Fruit fly (Drosophila melanogaster) whole organism, embryonic: ENCODE measurements around the gene CG33284.
A peak's percentile ranks its signal among the peaks of the same experiment; 100 is the strongest.

ENCODE experiments used
- Abd-B ChIP-seq: fragments of 200-800 bp; sonication (Bioruptor generic); optimal IDR thresholded peaks from 2 replicates; lab custom pipeline; 2018; ENCODE audit warnings: missing biosample characterization, mild to moderate bottlenecking, missing genetic modification characterization, moderate library complexity
- B-H1 ChIP-seq: fragments of 200-800 bp; sonication (Bioruptor generic); IDR thresholded peaks from 3 replicates; pipeline ENCODE4 v1.3.6; 2022; ENCODE audit warnings: missing biosample characterization, missing genetic modification characterization
- Bdp1 ChIP-seq: fragments of 200-800 bp; sonication (Bioruptor generic); optimal IDR thresholded peaks from 3 replicates; lab custom pipeline; 2016; ENCODE audit warnings: missing biosample characterization, missing genetic modification characterization
- CG10959 ChIP-seq: fragments of 200-800 bp; sonication (Bioruptor generic); IDR thresholded peaks from 2 replicates; pipeline ENCODE4 v1.3.6; 2022; ENCODE audit warnings: missing biosample characterization, missing genetic modification characterization
- CG11085 ChIP-seq: fragments of 200-800 bp; sonication (Bioruptor generic); IDR thresholded peaks from 2 replicates; pipeline ENCODE4 v1.3.6; 2022; ENCODE audit warnings: missing biosample characterization, missing genetic modification characterization
- CG12769 ChIP-seq: fragments of 200-800 bp; sonication (Bioruptor generic); optimal IDR thresholded peaks from 2 replicates; lab custom pipeline; 2019; ENCODE audit warnings: missing biosample characterization, mild to moderate bottlenecking, missing genetic modification characterization, moderate library complexity
- CG13296 ChIP-seq: fragments of 200-800 bp; sonication (Bioruptor generic); optimal IDR thresholded peaks from 3 replicates; lab custom pipeline; 2018; ENCODE audit warnings: missing biosample characterization, mild to moderate bottlenecking, missing genetic modification characterization
- CG13624 ChIP-seq: fragments of 200-800 bp; sonication (Bioruptor generic); optimal IDR thresholded peaks from 2 replicates; lab custom pipeline; 2016; ENCODE audit warnings: missing biosample characterization, missing genetic modification characterization
- CG14860 ChIP-seq: fragments of 200-800 bp; sonication (Bioruptor generic); IDR thresholded peaks from 3 replicates; pipeline ENCODE4 v1.3.6; 2022; ENCODE audit warnings: missing biosample characterization, missing genetic modification characterization; ENCODE audit not compliant: partially characterized antibody
- CG15696 ChIP-seq: fragments of 200-800 bp; sonication (Bioruptor generic); optimal IDR thresholded peaks from 2 replicates; lab custom pipeline; 2019; ENCODE audit warnings: missing biosample characterization, mild to moderate bottlenecking, missing genetic modification characterization, moderate library complexity
- CG1602 ChIP-seq: fragments of 200-800 bp; sonication (Bioruptor generic); optimal IDR thresholded peaks from 3 replicates; lab custom pipeline; 2016; ENCODE audit warnings: missing biosample characterization, missing genetic modification characterization
- CG17802 ChIP-seq: fragments of 200-800 bp; sonication (Bioruptor generic); optimal IDR thresholded peaks from 2 replicates; lab custom pipeline; 2018; ENCODE audit warnings: missing biosample characterization, mild to moderate bottlenecking, missing genetic modification characterization, moderate library complexity
- CG2116 ChIP-seq: fragments of 200-800 bp; sonication (Bioruptor generic); optimal IDR thresholded peaks from 3 replicates; lab custom pipeline; 2018; ENCODE audit warnings: missing biosample characterization, mild to moderate bottlenecking, missing genetic modification characterization
- CG2120 ChIP-seq: fragments of 200-800 bp; sonication (Bioruptor generic); optimal IDR thresholded peaks from 3 replicates; lab custom pipeline; 2016; ENCODE audit warnings: missing biosample characterization, missing genetic modification characterization
- CG2678 ChIP-seq: fragments of 200-800 bp; sonication (Bioruptor generic); optimal IDR thresholded peaks from 3 replicates; lab custom pipeline; 2019; ENCODE audit warnings: missing biosample characterization, mild to moderate bottlenecking, missing genetic modification characterization, moderate library complexity
- CG32772 ChIP-seq: fragments of 200-800 bp; sonication (Bioruptor generic); IDR thresholded peaks from 2 replicates; pipeline ENCODE4 v1.3.6; 2022; ENCODE audit warnings: missing biosample characterization, missing genetic modification characterization
- CG4820 ChIP-seq: fragments of 200-800 bp; sonication (Bioruptor generic); optimal IDR thresholded peaks from 3 replicates; lab custom pipeline; 2016; ENCODE audit warnings: missing biosample characterization, missing genetic modification characterization
- CG4854 ChIP-seq: fragments of 200-800 bp; sonication (Bioruptor generic); optimal IDR thresholded peaks from 2 replicates; lab custom pipeline; 2016; ENCODE audit warnings: missing biosample characterization, missing genetic modification characterization, inconsistent platforms
- CG5245 ChIP-seq: fragments of 200-800 bp; sonication (Bioruptor generic); optimal IDR thresholded peaks from 3 replicates; lab custom pipeline; 2016; ENCODE audit warnings: missing biosample characterization, missing genetic modification characterization
- CG7839 ChIP-seq: fragments of 200-800 bp; sonication (Bioruptor generic); optimal IDR thresholded peaks from 3 replicates; lab custom pipeline; 2018; ENCODE audit warnings: missing biosample characterization, mild to moderate bottlenecking, missing genetic modification characterization, moderate library complexity
- D ChIP-seq, 2 experiments: fragments of 200-800 bp in 1 of 2; fragments of >200 bp in 1 of 2; sonication (Bioruptor generic) in 1 of 2; optimal IDR thresholded peaks; 2 replicates in 1 of 2; 3 replicates in 1 of 2; lab custom pipeline; 2017; ENCODE audit warnings: mild to moderate bottlenecking in 1 of 2, missing biosample characterization in 1 of 2, missing genetic modification characterization in 1 of 2, missing genetic modification reagents in 1 of 2
- Doc2 ChIP-seq: fragments of 200-800 bp; sonication (Bioruptor generic); IDR thresholded peaks from 2 replicates; pipeline ENCODE4 v1.3.6; 2022; ENCODE audit warnings: missing biosample characterization, missing genetic modification characterization
- HmgD ChIP-seq: fragments of 200-800 bp; sonication (Bioruptor generic); optimal IDR thresholded peaks from 3 replicates; lab custom pipeline; 2016; ENCODE audit warnings: missing biosample characterization, missing genetic modification characterization
- HmgZ ChIP-seq: fragments of 200-800 bp; sonication (Bioruptor generic); optimal IDR thresholded peaks from 2 replicates; lab custom pipeline; 2018; ENCODE audit warnings: missing biosample characterization, mild to moderate bottlenecking, missing genetic modification characterization
- Myb ChIP-seq: fragments of 200-800 bp; sonication (Bioruptor generic); optimal IDR thresholded peaks from 2 replicates; lab custom pipeline; 2016; ENCODE audit warnings: missing biosample characterization, missing genetic modification characterization
- Oaz ChIP-seq: fragments of 200-800 bp; sonication (Bioruptor generic); IDR thresholded peaks from 2 replicates; pipeline ENCODE4 v1.3.6; 2022; ENCODE audit warnings: missing biosample characterization, missing genetic modification characterization
- Optix ChIP-seq: fragments of 200-800 bp; sonication (Bioruptor generic); IDR thresholded peaks from 3 replicates; pipeline ENCODE4 v1.3.6; 2022; ENCODE audit warnings: missing biosample characterization, missing genetic modification characterization
- Rfx ChIP-seq: fragments of 200-800 bp; sonication (Bioruptor generic); IDR thresholded peaks from 2 replicates; pipeline ENCODE4 v1.3.6; 2022; ENCODE audit warnings: missing biosample characterization, missing genetic modification characterization
- Ssrp ChIP-seq: fragments of 200-800 bp; sonication (Bioruptor generic); optimal IDR thresholded peaks from 2 replicates; lab custom pipeline; 2018; ENCODE audit warnings: missing biosample characterization, mild to moderate bottlenecking, missing genetic modification characterization, moderate library complexity
- bowl ChIP-seq: fragments of 200-800 bp; sonication (Bioruptor generic); IDR thresholded peaks from 2 replicates; pipeline ENCODE4 v1.3.6; 2022; ENCODE audit warnings: missing biosample characterization, missing genetic modification characterization
- corto ChIP-seq: fragments of 200-800 bp; sonication (Bioruptor generic); optimal IDR thresholded peaks from 2 replicates; lab custom pipeline; 2016; ENCODE audit warnings: missing biosample characterization, mild to moderate bottlenecking, missing genetic modification characterization, moderate library complexity
- croc ChIP-seq: fragments of 200-800 bp; sonication (Bioruptor generic); conservative IDR thresholded peaks from 3 replicates; pipeline ENCODE4 v1.3.6; 2022; ENCODE audit warnings: missing biosample characterization, missing genetic modification characterization
- emc ChIP-seq: fragments of 200-800 bp; sonication (Bioruptor generic); optimal IDR thresholded peaks from 2 replicates; lab custom pipeline; 2016; ENCODE audit warnings: missing biosample characterization, missing genetic modification characterization
- ems ChIP-seq: fragments of 200-800 bp; sonication (Bioruptor generic); optimal IDR thresholded peaks from 3 replicates; lab custom pipeline; 2016; ENCODE audit warnings: missing biosample characterization, missing genetic modification characterization
- en ChIP-seq: fragments of 200-800 bp; sonication (Bioruptor generic); optimal IDR thresholded peaks from 2 replicates; lab custom pipeline; 2016; ENCODE audit warnings: missing biosample characterization, missing genetic modification characterization
- fd96Cb ChIP-seq: fragments of 200-800 bp; sonication (Bioruptor generic); optimal IDR thresholded peaks from 2 replicates; lab custom pipeline; 2018; ENCODE audit warnings: missing biosample characterization, mild to moderate bottlenecking, missing genetic modification characterization, moderate library complexity
- gcm ChIP-seq: fragments of 200-800 bp; sonication (Bioruptor generic); optimal IDR thresholded peaks from 2 replicates; lab custom pipeline; 2019; ENCODE audit warnings: missing biosample characterization, mild to moderate bottlenecking, missing genetic modification characterization, moderate library complexity
- lov ChIP-seq, 2 experiments: fragments of 200-800 bp in 1 of 2; fragments of >200 bp in 1 of 2; sonication (Bioruptor generic) in 1 of 2; IDR thresholded peaks in 1 of 2; optimal IDR thresholded peaks in 1 of 2; 2 replicates in 1 of 2; 3 replicates in 1 of 2; pipeline versions ENCODE4 v1.3.6 to Lab custom; 2017 to 2022; ENCODE audit warnings: missing biosample characterization in 1 of 2, missing genetic modification characterization in 1 of 2
- odd ChIP-seq: fragments of 200-800 bp; sonication (Bioruptor generic); optimal IDR thresholded peaks from 2 replicates; lab custom pipeline; 2017; ENCODE audit warnings: missing biosample characterization, mild to moderate bottlenecking, missing genetic modification characterization
- pan ChIP-seq, 4 experiments: fragments of >200 bp in 3 of 4; fragments of 200-800 bp in 1 of 4; sonication (Bioruptor generic) in 1 of 4; optimal IDR thresholded peaks in 3 of 4; IDR thresholded peaks in 1 of 4; 2 replicates each; pipeline versions ENCODE4 v1.3.6 to Lab custom; 2017 to 2022; ENCODE audit warnings: missing biosample characterization in 2 of 4, missing genetic modification characterization in 2 of 4, mixed read lengths in 1 of 4
- pho ChIP-seq: fragments of 200-800 bp; sonication (Bioruptor generic); optimal IDR thresholded peaks from 2 replicates; lab custom pipeline; 2016; ENCODE audit warnings: missing biosample characterization, missing genetic modification characterization
- pros ChIP-seq: fragments of 200-800 bp; sonication (Bioruptor generic); optimal IDR thresholded peaks from 3 replicates; lab custom pipeline; 2019; ENCODE audit warnings: missing biosample characterization, mild to moderate bottlenecking, missing genetic modification characterization, moderate library complexity
- ranshi ChIP-seq: fragments of 200-800 bp; sonication (Bioruptor generic); IDR thresholded peaks from 2 replicates; pipeline ENCODE4 v1.3.6; 2022; ENCODE audit warnings: missing biosample characterization, missing genetic modification characterization
- repo ChIP-seq: fragments of 200-800 bp; sonication (Bioruptor generic); optimal IDR thresholded peaks from 2 replicates; lab custom pipeline; 2016; ENCODE audit warnings: missing biosample characterization, missing genetic modification characterization
- salm ChIP-seq: fragments of 200-800 bp; sonication (Bioruptor generic); optimal IDR thresholded peaks from 2 replicates; lab custom pipeline; 2018; ENCODE audit warnings: missing biosample characterization, mild to moderate bottlenecking, missing genetic modification characterization
- sens ChIP-seq: fragments of 200-800 bp; sonication (Bioruptor generic); peaks from one replicate; lab custom pipeline; 2016; ENCODE audit warnings: missing biosample characterization, missing genetic modification characterization
- sim ChIP-seq: fragments of 200-800 bp; sonication (Bioruptor generic); IDR thresholded peaks from 2 replicates; pipeline ENCODE4 v1.3.6; 2022; ENCODE audit warnings: missing biosample characterization, missing genetic modification characterization
- sug ChIP-seq: fragments of 200-800 bp; optimal IDR thresholded peaks from 2 replicates; lab custom pipeline; 2019; ENCODE audit warnings: missing biosample characterization, mild to moderate bottlenecking, missing genetic modification characterization, moderate library complexity
- wor ChIP-seq: fragments of 200-800 bp; sonication (Bioruptor generic); IDR thresholded peaks from 2 replicates; pipeline ENCODE4 v1.3.6; 2022; ENCODE audit warnings: missing biosample characterization, missing genetic modification characterization
- zen ChIP-seq: fragments of 200-800 bp; sonication (Bioruptor generic); optimal IDR thresholded peaks from 3 replicates; lab custom pipeline; 2018; ENCODE audit warnings: missing biosample characterization, mild to moderate bottlenecking, missing genetic modification characterization, moderate library complexity

The CG33284 gene

DNA sequence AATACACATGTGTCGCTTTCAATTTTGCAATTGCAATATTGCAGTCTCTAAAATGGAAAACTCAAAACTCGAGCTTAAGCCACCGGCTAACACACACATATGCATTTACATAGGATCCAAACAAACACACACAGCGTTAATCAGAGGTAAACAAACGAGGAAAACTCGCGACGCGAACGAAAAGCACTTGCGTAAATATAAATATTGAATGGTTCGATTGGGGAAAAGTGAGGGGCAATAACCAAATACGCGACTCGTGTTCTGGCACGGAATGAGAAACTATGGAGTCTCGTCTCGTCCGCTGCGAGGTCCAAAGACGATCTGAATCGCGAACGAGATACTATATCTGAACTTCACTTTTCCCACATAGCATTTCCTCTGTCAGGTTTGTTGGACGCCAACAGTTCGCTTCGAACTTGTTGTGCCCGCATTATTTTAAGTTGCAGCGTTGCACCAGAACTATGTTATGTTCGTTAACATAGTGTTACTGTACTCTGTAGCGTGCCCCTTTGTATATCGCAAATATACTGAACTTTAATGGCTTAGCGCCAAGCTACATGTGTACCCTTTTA is 7.4 kb downstream of the CG33284 start, which contains the start of gene ko (continued):
- TF ChIP-seq corto (GFP tag; lab: Kevin White, UChicago) = no peak
- TF ChIP-seq CG11085 (GFP tag; lab: Robert Waterston, UW) = no peak
- TF ChIP-seq CG12769 (tag; lab: Kevin White, UChicago) = peak; percentile 27
- no peak for TF ChIP-seq HmgZ
- no peak for TF ChIP-seq HmgD
- no peak for TF ChIP-seq D (optimal IDR thresholded peaks at IDR 0.05; lab: Kevin White, UChicago)
- TF ChIP-seq D (GFP tag; optimal IDR thresholded peaks at IDR 0.05; lab: Kevin White, UChicago) = peak; percentile 58
- TF ChIP-seq CG2678 (tag; lab: Kevin White, UChicago) = no peak
- no peak for TF ChIP-seq Ssrp (tag; lab: Kevin White, UChicago)
- TF ChIP-seq ranshi = no peak; the same call in 1 of the 2 replicates
- no peak for TF ChIP-seq bowl (GFP tag; lab: Robert Waterston, UW)
- TF ChIP-seq wor (GFP tag; lab: Robert Waterston, UW) = no peak
- TF ChIP-seq fd96Cb (tag; lab: Kevin White, UChicago) = no peak
- no peak for TF ChIP-seq CG32772 (GFP tag; lab: Robert Waterston, UW)
- peak; percentile 47; the same call in 1 of the 2 replicates for TF ChIP-seq sim
- TF ChIP-seq Bdp1 = no peak
- no peak for TF ChIP-seq CG2120 (GFP tag; lab: Kevin White, UChicago)
- peak; percentile 3 for TF ChIP-seq CG13296
- no peak for TF ChIP-seq Oaz
- no peak for TF ChIP-seq Optix (GFP tag; lab: Robert Waterston, UW)
- no peak for TF ChIP-seq Myb (GFP tag; lab: Kevin White, UChicago)
- TF ChIP-seq sug (tag; lab: Kevin White, UChicago) = no peak
- TF ChIP-seq CG5245 (GFP tag; lab: Kevin White, UChicago) = no peak
- TF ChIP-seq repo (GFP tag; lab: Kevin White, UChicago) = no peak
- no peak for TF ChIP-seq pan (optimal IDR thresholded peaks at IDR 0.05; lab: Kevin White, UChicago)
- no peak for TF ChIP-seq pan (GFP tag; optimal IDR thresholded peaks at IDR 0.05 in 1 of 2, IDR thresholded peaks at IDR 0.05 in 1 of 2)
- no peak for TF ChIP-seq CG4854
- no peak for TF ChIP-seq Rfx (GFP tag; lab: Robert Waterston, UW)
- TF ChIP-seq CG10959 (GFP tag; lab: Robert Waterston, UW) = no peak
- no peak for TF ChIP-seq pho (GFP tag; lab: Kevin White, UChicago)
- no peak for TF ChIP-seq croc (GFP tag; lab: Robert Waterston, UW)
- TF ChIP-seq zen (tag; lab: Kevin White, UChicago) = no peak
- TF ChIP-seq CG14860 = no peak
- TF ChIP-seq salm (tag; lab: Kevin White, UChicago) = peak; percentile 49
- peak; percentile 51 for TF ChIP-seq gcm (GFP tag; lab: Kevin White, UChicago)
- TF ChIP-seq pros (GFP tag; lab: Kevin White, UChicago) = no peak
- peak; percentile 93 for TF ChIP-seq sens (GFP tag; lab: Kevin White, UChicago)
- no peak for TF ChIP-seq CG4820 (GFP tag; lab: Kevin White, UChicago)
- peak; percentile 24 for TF ChIP-seq en (GFP tag; lab: Kevin White, UChicago)
- peak; percentile 45 for TF ChIP-seq odd (GFP tag; lab: Kevin White, UChicago)
- TF ChIP-seq lov (optimal IDR thresholded peaks at IDR 0.05; lab: Kevin White, UChicago) = no peak
- TF ChIP-seq lov (GFP tag; IDR thresholded peaks at IDR 0.05; lab: Robert Waterston, UW) = peak; percentile 43; the same call in 1 of the 3 replicates
- TF ChIP-seq Doc2 (GFP tag; lab: Robert Waterston, UW) = no peak
- no peak for TF ChIP-seq CG13624 (GFP tag; lab: Kevin White, UChicago)
- peak; percentile 4 for TF ChIP-seq emc (GFP tag; lab: Kevin White, UChicago)
- no peak for TF ChIP-seq CG2116 (GFP tag; lab: Kevin White, UChicago)
- no peak for TF ChIP-seq ems (GFP tag; lab: Kevin White, UChicago)
- TF ChIP-seq CG1602 (GFP tag; lab: Kevin White, UChicago) = no peak
- TF ChIP-seq CG7839 = no peak
- TF ChIP-seq CG17802 = no peak
- no peak for TF ChIP-seq B-H1 (GFP tag; lab: Robert Waterston, UW)
- peak; percentile 60 for TF ChIP-seq CG15696 (tag; lab: Kevin White, UChicago)
- no peak for TF ChIP-seq Abd-B (GFP tag; lab: Kevin White, UChicago)
